Fruit fly (Drosophila melanogaster) whole organism, wandering third instar larva: ENCODE data around the gene CHKov2.

ENCODE experiments used
- CG32264 ChIP-seq: fragments of 200-800 bp; sonication (Bioruptor generic); optimal IDR thresholded peaks from 2 replicates; lab custom pipeline; 2016; ENCODE audit warnings: missing biosample characterization, missing genetic modification characterization
- dmrt93B ChIP-seq: fragments of 200-800 bp; sonication (Bioruptor generic); optimal IDR thresholded peaks from 2 replicates; lab custom pipeline; 2018; ENCODE audit warnings: missing biosample characterization, mild to moderate bottlenecking, missing genetic modification characterization
- dsf ChIP-seq: sonication (Bioruptor generic); optimal IDR thresholded peaks from 2 replicates; lab custom pipeline; 2016; ENCODE audit warnings: missing biosample characterization, missing genetic modification characterization, borderline replicate concordance
- fru ChIP-seq: fragments of 200-800 bp; sonication (Bioruptor generic); optimal IDR thresholded peaks from 3 replicates; lab custom pipeline; 2016; ENCODE audit warnings: missing biosample characterization, mild to moderate bottlenecking, missing genetic modification characterization

DNA sequence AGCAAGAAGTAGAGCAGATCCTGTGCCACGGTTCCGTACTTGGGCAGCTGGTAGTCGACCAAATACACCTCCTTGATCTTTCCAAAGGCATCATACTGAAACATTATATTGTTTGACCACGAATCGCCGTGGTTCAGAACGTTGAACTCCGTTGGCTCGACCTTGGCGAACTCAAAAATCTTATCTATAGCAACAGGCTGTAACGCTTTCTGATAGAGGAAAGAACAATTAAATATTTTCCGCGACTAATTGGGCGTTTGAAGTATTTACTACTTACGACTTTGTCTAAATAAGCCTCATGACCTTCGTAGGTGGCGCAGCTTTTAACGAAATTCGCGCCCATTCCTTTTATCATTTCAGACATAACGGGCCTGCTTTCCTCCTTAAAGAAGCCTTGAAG, 9.3 kb downstream of the CHKov2 start:
- no peak for TF ChIP-seq dsf (GFP tag; lab: Kevin White, UChicago)
- TF ChIP-seq dmrt93B (GFP tag; lab: Kevin White, UChicago), result no peak
- no peak for TF ChIP-seq fru (GFP tag; lab: Kevin White, UChicago)
- no peak for TF ChIP-seq CG32264 (GFP tag; lab: Kevin White, UChicago)
